Fruit fly (Drosophila melanogaster) whole organism, prepupa: Measurements from ENCODE around the gene CG42821.
"Not testable (repeated sequence)": the region's sequence is repeated elsewhere in the genome, so short reads cannot be mapped to it uniquely, and the experiment has no call there.

Experiments
- CG11762 ChIP-seq: fragments of 200-800 bp; sonication (Bioruptor generic); optimal IDR thresholded peaks from 3 replicates; lab custom pipeline; 2016; ENCODE audit warnings: missing biosample characterization, missing genetic modification characterization; ENCODE audit not compliant: insufficient read depth
- CG31627 ChIP-seq: fragments of 200-800 bp; sonication (Bioruptor generic); optimal IDR thresholded peaks from 3 replicates; lab custom pipeline; 2016; ENCODE audit warnings: missing biosample characterization, missing genetic modification characterization
- CG34406 ChIP-seq: fragments of 200-800 bp; sonication (Bioruptor generic); optimal IDR thresholded peaks from 3 replicates; lab custom pipeline; 2016; ENCODE audit warnings: missing biosample characterization, missing genetic modification characterization
- CG6163 ChIP-seq: fragments of 200-800 bp; sonication (Bioruptor generic); IDR thresholded peaks from 3 replicates; pipeline ENCODE4 v1.3.6; 2022; ENCODE audit warnings: missing biosample characterization, missing genetic modification characterization
- CG6792 ChIP-seq: fragments of 200-800 bp; sonication (Bioruptor generic); optimal IDR thresholded peaks from 3 replicates; lab custom pipeline; 2016; ENCODE audit warnings: missing biosample characterization, missing genetic modification characterization
- CG6854 ChIP-seq: fragments of 200-800 bp; sonication (Bioruptor generic); optimal IDR thresholded peaks from 2 replicates; lab custom pipeline; 2017; ENCODE audit warnings: missing biosample characterization, mild to moderate bottlenecking, missing genetic modification characterization
- CG8632 ChIP-seq: fragments of 200-800 bp; sonication (Bioruptor generic); optimal IDR thresholded peaks from 3 replicates; lab custom pipeline; 2016; ENCODE audit warnings: missing biosample characterization, missing genetic modification characterization
- CG9139 ChIP-seq: fragments of 200-800 bp; sonication (Bioruptor generic); optimal IDR thresholded peaks from 3 replicates; lab custom pipeline; 2017; ENCODE audit warnings: missing biosample characterization, mild to moderate bottlenecking, missing genetic modification characterization
- Eip75B ChIP-seq: fragments of 200-800 bp; sonication (Bioruptor generic); optimal IDR thresholded peaks from 3 replicates; lab custom pipeline; 2016; ENCODE audit warnings: missing biosample characterization, missing genetic modification characterization
- Eip78C ChIP-seq: fragments of 200-800 bp; sonication (Bioruptor generic); peaks from one replicate; lab custom pipeline; 2016; ENCODE audit warnings: missing biosample characterization, missing genetic modification characterization
- Ets96B ChIP-seq: fragments of 200-800 bp; optimal IDR thresholded peaks from 2 replicates; lab custom pipeline; 2019; ENCODE audit warnings: missing biosample characterization, mild to moderate bottlenecking, missing genetic modification characterization, moderate library complexity
- Hr38 ChIP-seq: sonication (Bioruptor generic); optimal IDR thresholded peaks from 2 replicates; lab custom pipeline; 2016; ENCODE audit warnings: missing biosample characterization, missing genetic modification characterization
- Hr39 ChIP-seq: fragments of 200-800 bp; sonication (Bioruptor generic); optimal IDR thresholded peaks from 2 replicates; lab custom pipeline; 2016; ENCODE audit warnings: missing biosample characterization, missing genetic modification characterization
- OdsH ChIP-seq: fragments of 200-800 bp; sonication (Bioruptor generic); optimal IDR thresholded peaks from 3 replicates; lab custom pipeline; 2016; ENCODE audit warnings: missing biosample characterization, missing genetic modification characterization
- Sox102F ChIP-seq: fragments of 200-800 bp; sonication (Bioruptor generic); optimal IDR thresholded peaks from 2 replicates; lab custom pipeline; 2016; ENCODE audit warnings: missing biosample characterization, mild to moderate bottlenecking, missing genetic modification characterization
- cyc ChIP-seq: fragments of 200-800 bp; sonication (Bioruptor generic); optimal IDR thresholded peaks from 3 replicates; lab custom pipeline; 2016; ENCODE audit warnings: missing biosample characterization, missing genetic modification characterization
- dac ChIP-seq: fragments of 200-800 bp; sonication (Bioruptor generic); optimal IDR thresholded peaks from 2 replicates; lab custom pipeline; 2017; ENCODE audit warnings: missing biosample characterization, mild to moderate bottlenecking, missing genetic modification characterization
- eg ChIP-seq: fragments of 200-800 bp; sonication (Bioruptor generic); IDR thresholded peaks from 3 replicates; pipeline ENCODE4 v1.3.6; 2022; ENCODE audit warnings: missing biosample characterization, missing genetic modification characterization
- fd85E ChIP-seq: fragments of 200-800 bp; sonication (Bioruptor generic); optimal IDR thresholded peaks from 3 replicates; lab custom pipeline; 2016; ENCODE audit warnings: missing biosample characterization, missing genetic modification characterization
- net ChIP-seq: fragments of 200-800 bp; sonication (Bioruptor generic); optimal IDR thresholded peaks from 3 replicates; lab custom pipeline; 2016; ENCODE audit warnings: missing biosample characterization, missing genetic modification characterization
- pdm3 ChIP-seq: fragments of 200-800 bp; sonication (Bioruptor generic); optimal IDR thresholded peaks from 3 replicates; lab custom pipeline; 2016; ENCODE audit warnings: missing biosample characterization, missing genetic modification characterization
- ss ChIP-seq, 2 experiments: fragments of 200-800 bp; sonication (Bioruptor generic); optimal IDR thresholded peaks; 2 replicates in 1 of 2; 3 replicates in 1 of 2; lab custom pipeline; 2017 to 2018; ENCODE audit warnings: mild to moderate bottlenecking in 2 of 2, missing biosample characterization in 2 of 2, missing genetic modification characterization in 2 of 2, moderate library complexity in 1 of 2
- vri ChIP-seq: fragments of 200-800 bp; sonication (Bioruptor generic); optimal IDR thresholded peaks from 3 replicates; lab custom pipeline; 2016; ENCODE audit warnings: missing biosample characterization, mild to moderate bottlenecking, missing genetic modification characterization

Gene CG42821

dm6 chr3R:17448758-17449157 lies 35.9 kb downstream of the CG42821 start, which contains the start of gene Eh:
Gene Eh (minus strand): TSS chr3R:17448858.
- TF ChIP-seq net (no peak), dac (no peak), fd85E (GFP tag; lab: Kevin White, UChicago) (no peak), eg (GFP tag; lab: Robert Waterston, UW) (no peak), Eip75B (GFP tag; lab: Kevin White, UChicago) (no peak), Hr38 (GFP tag; lab: Kevin White, UChicago) (no peak), vri (GFP tag; lab: Kevin White, UChicago) (no peak), CG8632 (GFP tag; lab: Kevin White, UChicago) (no peak), Ets96B (no peak)

- TF ChIP-seq pdm3 (GFP tag; lab: Kevin White, UChicago) (no peak), CG6854 (GFP tag; lab: Kevin White, UChicago) (no peak), eg (GFP tag; lab: Robert Waterston, UW) (no peak), Eip78C (GFP tag; lab: Kevin White, UChicago) (peak; percentile 34), CG31627 (GFP tag; lab: Kevin White, UChicago) (peak; percentile 6), OdsH (GFP tag; lab: Kevin White, UChicago) (no peak), CG11762 (GFP tag; lab: Kevin White, UChicago) (no peak), CG34406 (GFP tag; lab: Kevin White, UChicago) (no peak), fd85E (GFP tag; lab: Kevin White, UChicago) (no peak), CG9139 (GFP tag; lab: Kevin White, UChicago) (no peak), Hr39 (GFP tag; lab: Kevin White, UChicago) (no peak), CG6163 (GFP tag; lab: Robert Waterston, UW) (no peak), CG6792 (GFP tag; lab: Kevin White, UChicago) (no peak), Sox102F (GFP tag; lab: Kevin White, UChicago) (no peak), dac (no peak)
Measured at dm6 chr3R:17449402-17449801, 36.5 kb downstream of the CG42821 start.

dm6 chr3R:17456676-17457075 lies 43.8 kb downstream of the CG42821 start, which contains the start of gene CG14330:
Gene CG14330 (minus strand): TSS chr3R:17456776.
- not testable (repeated sequence) for TF ChIP-seq ss (GFP tag; optimal IDR thresholded peaks at IDR 0.05; lab: Kevin White, UChicago); eg (GFP tag; lab: Robert Waterston, UW); cyc (GFP tag; lab: Kevin White, UChicago)
